Worm (Caenorhabditis elegans): ENCODE measurements around the gene taf-3.

- TF ChIP-seq ceh-82 (tag; optimal IDR thresholded peaks at IDR 0.05) (no peak), ama-1 (optimal IDR thresholded peaks at IDR 0.05) (no peak), ztf-11 (tag; optimal IDR thresholded peaks at IDR 0.05) (no peak), nhr-77 (tag; optimal IDR thresholded peaks at IDR 0.05) (no peak), nhr-23 (tag; optimal IDR thresholded peaks at IDR 0.05) (no peak), nhr-12 (tag; optimal IDR thresholded peaks at IDR 0.05) (no peak), sea-2 (GFP tag; optimal IDR thresholded peaks at IDR 0.05) (no peak), fos-1 (tag; optimal IDR thresholded peaks at IDR 0.05) (no peak), zag-1 (tag; optimal IDR thresholded peaks at IDR 0.05) (no peak), fkh-10 (GFP tag; optimal IDR thresholded peaks at IDR 0.05) (peak; percentile 87), nhr-11 (tag; optimal IDR thresholded peaks at IDR 0.05) (no peak)
Measured at ce11 chrX:16375807-16376638, 43.8 kb downstream of the taf-3 start, which contains the start of gene sur-7.

All from whole organism, L3 larva.